Worm (Caenorhabditis elegans): Measurements from ENCODE around the gene T01D3.1.

DNA sequence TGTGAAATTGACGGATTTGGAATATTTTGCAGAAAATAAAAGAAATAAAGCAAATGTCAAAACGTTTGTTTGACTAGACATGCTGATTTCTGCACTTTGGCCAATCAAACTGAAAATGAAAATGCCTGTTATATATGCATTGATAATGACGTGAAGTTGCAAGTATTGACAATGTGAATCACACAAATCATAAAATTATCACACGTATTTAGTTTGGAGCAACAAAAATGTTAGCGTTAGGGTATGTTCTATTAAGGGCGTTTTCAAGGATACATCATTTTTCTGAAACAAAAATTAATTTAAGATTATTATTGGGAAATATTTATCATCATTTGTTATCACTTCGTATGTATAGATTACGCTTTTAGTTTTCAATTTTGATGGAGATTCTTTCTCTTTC is 62.1 kb downstream of the T01D3.1 start, which contains the start of gene cld-9:
- no peak for TF ChIP-seq egl-27 (tag; optimal IDR thresholded peaks at IDR 0.05)
- no peak for TF ChIP-seq nhr-237 (tag; optimal IDR thresholded peaks at IDR 0.05)
- TF ChIP-seq unc-55 (GFP tag; optimal IDR thresholded peaks at IDR 0.05) = no peak
- TF ChIP-seq ztf-4 (tag; optimal IDR thresholded peaks at IDR 0.05) = no peak
- TF ChIP-seq aly-2 (tag; optimal IDR thresholded peaks at IDR 0.05) = no peak
- peak; percentile 63 for TF ChIP-seq fos-1 (tag; optimal IDR thresholded peaks at IDR 0.05)
- TF ChIP-seq elt-3 (tag; optimal IDR thresholded peaks at IDR 0.05) = no peak
- TF ChIP-seq lsy-2 (tag; optimal IDR thresholded peaks at IDR 0.05) = no peak
- no peak for TF ChIP-seq ztf-1 (GFP tag; conservative IDR thresholded peaks at IDR 0.05)
- TF ChIP-seq zag-1 (tag; optimal IDR thresholded peaks at IDR 0.05) = no peak
- TF ChIP-seq blmp-1 (tag; optimal IDR thresholded peaks at IDR 0.05; ENCODE audit: insufficient read depth) = no peak
